Fruit fly (Drosophila melanogaster): ENCODE measurements around the gene H.
A peak's percentile ranks its signal among the peaks of the same experiment; 100 is the strongest.

dm6 chr3R:20587630-20588479, 33.9 kb upstream of the H start, which contains the start of gene Septin2:
- peak; percentile 94 for TF ChIP-seq CG8159 (tag; optimal IDR thresholded peaks at IDR 0.05)
- peak; percentile 80 for TF ChIP-seq CG32121 (GFP tag; IDR thresholded peaks at IDR 0.05)
- peak; percentile 53 for TF ChIP-seq Pif1A (GFP tag; optimal IDR thresholded peaks at IDR 0.05)
- peak; percentile 95 for TF ChIP-seq CG8301 (tag; optimal IDR thresholded peaks at IDR 0.05)
- TF ChIP-seq CG34367 (tag; optimal IDR thresholded peaks at IDR 0.05), result peak; percentile 80
- TF ChIP-seq CG13204 (GFP tag; optimal IDR thresholded peaks at IDR 0.05), result peak; percentile 57

All from whole organism, pupa.